Fruit fly (Drosophila melanogaster) whole organism, adult: ENCODE results near the gene CG43116.

Source experiments
- CG11617 ChIP-seq: fragments of 200-800 bp; sonication (Bioruptor generic); optimal IDR thresholded peaks from 2 replicates; lab custom pipeline; 2017; ENCODE audit warnings: mild to moderate bottlenecking, missing biosample characterization, missing genetic modification reagents, missing genetic modification characterization
- CG12768 ChIP-seq: fragments of 200-800 bp; sonication (Bioruptor generic); optimal IDR thresholded peaks from 2 replicates; lab custom pipeline; 2017; ENCODE audit warnings: missing biosample characterization, missing genetic modification characterization, mild to moderate bottlenecking, moderate library complexity, missing genetic modification reagents
- CG14711 ChIP-seq: fragments of 200-800 bp; sonication (Bioruptor generic); optimal IDR thresholded peaks from 2 replicates; lab custom pipeline; 2018; ENCODE audit warnings: missing biosample characterization, mild to moderate bottlenecking, missing genetic modification characterization, moderate library complexity
- CG1620 ChIP-seq: fragments of 200-800 bp; sonication (Bioruptor generic); optimal IDR thresholded peaks from 2 replicates; lab custom pipeline; 2016; ENCODE audit warnings: missing biosample characterization, missing genetic modification characterization
- CG33017 ChIP-seq: fragments of 200-800 bp; sonication (Bioruptor generic); optimal IDR thresholded peaks from 2 replicates; lab custom pipeline; 2018; ENCODE audit warnings: missing biosample characterization, mild to moderate bottlenecking, missing genetic modification characterization, moderate library complexity
- CG5204 ChIP-seq: fragments of 200-800 bp; sonication (Bioruptor generic); optimal IDR thresholded peaks from 2 replicates; lab custom pipeline; 2016; ENCODE audit warnings: missing biosample characterization, missing genetic modification characterization
- Clk ChIP-seq: fragments of 200-800 bp; sonication (Bioruptor generic); optimal IDR thresholded peaks from 2 replicates; lab custom pipeline; 2017; ENCODE audit warnings: missing biosample characterization, missing genetic modification characterization
- Crg-1 ChIP-seq: fragments of 200-800 bp; sonication (Bioruptor generic); optimal IDR thresholded peaks from 2 replicates; lab custom pipeline; 2016; ENCODE audit warnings: missing biosample characterization, missing genetic modification characterization
- Hr96 ChIP-seq: fragments of 200-800 bp; sonication (Bioruptor generic); optimal IDR thresholded peaks from 2 replicates; lab custom pipeline; 2016; ENCODE audit warnings: missing biosample characterization, missing genetic modification characterization
- Mnt ChIP-seq: fragments of 200-800 bp; sonication (Bioruptor generic); optimal IDR thresholded peaks from 2 replicates; lab custom pipeline; 2016; ENCODE audit warnings: missing biosample characterization, mild to moderate bottlenecking, missing genetic modification characterization
- cnc ChIP-seq, 2 experiments: fragments of >200 bp; optimal IDR thresholded peaks; 2 replicates each; lab custom pipeline; 2017
- ovo ChIP-seq: fragments of 200-800 bp; sonication (Bioruptor generic); optimal IDR thresholded peaks from 2 replicates; lab custom pipeline; 2016; ENCODE audit warnings: missing biosample characterization, missing genetic modification characterization
- pad ChIP-seq: fragments of 200-800 bp; sonication (Bioruptor generic); optimal IDR thresholded peaks from 3 replicates; lab custom pipeline; 2017; ENCODE audit warnings: missing biosample characterization, missing genetic modification characterization, mild to moderate bottlenecking, moderate library complexity, missing genetic modification reagents
- tj ChIP-seq: fragments of 200-800 bp; sonication (Bioruptor generic); optimal IDR thresholded peaks from 3 replicates; lab custom pipeline; 2017; ENCODE audit warnings: missing biosample characterization, mild to moderate bottlenecking, missing genetic modification characterization, moderate library complexity

DNA sequence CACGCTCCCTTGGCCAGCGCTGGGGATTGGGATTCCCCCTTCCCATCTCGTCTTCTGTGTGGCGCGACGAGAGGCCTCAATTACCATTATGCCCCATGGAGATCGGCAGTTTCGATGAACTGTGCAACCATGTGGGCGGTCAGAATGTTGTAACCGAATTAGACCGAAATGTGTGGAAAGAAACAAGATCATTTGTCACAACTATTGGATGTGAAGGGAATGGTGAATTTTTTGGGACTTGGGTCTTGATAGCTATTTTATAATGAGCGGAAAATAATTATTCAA lies 16.8 kb upstream of the CG43116 start:
- TF ChIP-seq cnc (optimal IDR thresholded peaks at IDR 0.05; lab: Kevin White, UChicago) (no peak), CG12768 (GFP tag; lab: Kevin White, UChicago) (no peak), Clk (no peak), tj (GFP tag; lab: Kevin White, UChicago) (no peak), Crg-1 (GFP tag; lab: Kevin White, UChicago) (no peak), CG1620 (GFP tag; lab: Kevin White, UChicago) (no peak), Mnt (GFP tag; lab: Kevin White, UChicago) (no peak), pad (no peak), CG5204 (no peak), CG14711 (tag; lab: Kevin White, UChicago) (no peak), Hr96 (GFP tag; lab: Kevin White, UChicago) (no peak), CG33017 (no peak), ovo (no peak), CG11617 (GFP tag; lab: Kevin White, UChicago) (no peak)
